Worm (Caenorhabditis elegans): ENCODE data around the gene itsn-1.

itsn-1 gene

DNA sequence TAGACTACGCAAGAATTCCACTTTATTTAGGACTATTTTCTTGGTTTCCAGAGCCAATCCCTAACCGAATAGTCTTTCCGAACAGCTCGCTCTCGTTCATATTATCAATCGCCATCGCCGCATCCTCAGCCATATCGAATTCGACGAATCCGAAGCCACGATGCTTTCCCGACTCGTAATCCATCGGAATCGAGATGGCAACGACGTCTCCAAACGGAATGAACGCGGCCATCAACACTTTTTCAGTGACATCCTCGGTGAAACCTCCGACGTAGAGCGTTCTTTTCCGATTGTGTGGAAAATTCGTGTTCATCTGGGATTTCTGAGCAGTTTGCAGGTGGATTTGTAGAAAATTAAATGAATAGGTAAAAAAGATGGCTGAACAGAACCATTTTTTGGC, 3.1 kb upstream of the itsn-1 start, which contains the start of gene cyn-13 (continued):
- TF ChIP-seq hsf-1 (GFP tag; IDR thresholded peaks at IDR 0.05) (no peak), pbrm-1 (GFP tag; IDR thresholded peaks at IDR 0.05) (no peak), gei-17 (GFP tag; optimal IDR thresholded peaks at IDR 0.05) (no peak), sdz-38 (tag; optimal IDR thresholded peaks at IDR 0.05) (no peak), unc-130 (GFP tag; optimal IDR thresholded peaks at IDR 0.05) (no peak), attf-6 (GFP tag; IDR thresholded peaks at IDR 0.05) (peak; percentile 60), D2030.7 (GFP tag; IDR thresholded peaks at IDR 0.05) (no peak), rpc-1 (optimal IDR thresholded peaks at IDR 0.05) (no peak), rpc-1 (tag; optimal IDR thresholded peaks at IDR 0.05) (no peak), K12H6.12 (tag; optimal IDR thresholded peaks at IDR 0.05) (no peak), ztf-26 (tag; optimal IDR thresholded peaks at IDR 0.05) (no peak), lsl-1 (GFP tag; optimal IDR thresholded peaks at IDR 0.05) (no peak), K11D2.4 (GFP tag; IDR thresholded peaks at IDR 0.05) (no peak), egl-44 (GFP tag; IDR thresholded peaks at IDR 0.05) (no peak), hmg-20 (GFP tag; IDR thresholded peaks at IDR 0.05) (no peak), mcd-1 (GFP tag; IDR thresholded peaks at IDR 0.05) (0 out of 2 replicates have a peak, but pooled peaks have one; percentile 20), dpl-1 (GFP tag; optimal IDR thresholded peaks at IDR 0.05) (no peak), madf-10 (tag; optimal IDR thresholded peaks at IDR 0.05) (no peak), him-1 (tag; optimal IDR thresholded peaks at IDR 0.05) (no peak), nhr-90 (tag; optimal IDR thresholded peaks at IDR 0.05) (no peak), rcor-1 (GFP tag; IDR thresholded peaks at IDR 0.05) (no peak), F57C9.4 (tag; optimal IDR thresholded peaks at IDR 0.05) (no peak), zfh-2 (GFP tag; conservative IDR thresholded peaks at IDR 0.05) (no peak), ekl-4 (GFP tag; IDR thresholded peaks at IDR 0.05) (peak; percentile 48; the same call in 1 of the 2 replicates), egrh-3 (GFP tag; IDR thresholded peaks at IDR 0.05) (no peak), T07F8.4 (tag; optimal IDR thresholded peaks at IDR 0.05) (no peak), ceh-79 (tag; optimal IDR thresholded peaks at IDR 0.05) (no peak), ztf-18 (tag; optimal IDR thresholded peaks at IDR 0.05) (no peak), ceh-91 (GFP tag; IDR thresholded peaks at IDR 0.05) (no peak), madf-6 (GFP tag; IDR thresholded peaks at IDR 0.05) (peak; percentile 25; the same call in 1 of the 2 replicates), ccch-3 (GFP tag; optimal IDR thresholded peaks at IDR 0.05) (no peak), chd-7 (tag; optimal IDR thresholded peaks at IDR 0.05) (no peak), nhr-179 (tag; optimal IDR thresholded peaks at IDR 0.05) (no peak), hrde-1 (tag; optimal IDR thresholded peaks at IDR 0.05; ENCODE audit: borderline replicate concordance) (peak; percentile 54), Y67H2A.10 (GFP tag; conservative IDR thresholded peaks at IDR 0.05) (no peak), F39B2.1 (GFP tag; IDR thresholded peaks at IDR 0.05) (no peak), egl-18 (GFP tag; IDR thresholded peaks at IDR 0.05) (no peak), F22D6.2 (tag; optimal IDR thresholded peaks at IDR 0.05) (no peak), tbx-9 (tag; optimal IDR thresholded peaks at IDR 0.05; ENCODE audit: borderline replicate concordance) (no peak)

DNA sequence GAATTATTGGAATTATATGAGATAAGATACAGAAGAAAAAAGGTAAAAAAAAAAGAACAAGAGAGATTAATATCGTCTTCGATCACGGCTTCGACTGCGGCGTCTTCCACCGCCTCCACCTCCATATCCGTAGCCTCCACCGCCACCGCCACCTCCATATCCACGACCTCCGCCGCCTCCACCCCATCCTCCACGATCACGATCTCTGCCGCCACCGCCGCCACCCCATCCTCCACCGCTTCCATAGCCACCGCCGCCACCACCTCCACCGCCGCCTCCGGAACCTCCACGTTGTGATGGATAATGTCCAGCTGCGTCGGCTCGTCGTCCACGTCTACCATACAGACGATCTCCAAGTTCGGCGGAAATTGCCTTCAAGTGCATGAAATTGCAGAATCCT, 2.7 kb upstream of the itsn-1 start:
- TF ChIP-seq zfh-2 (GFP tag; conservative IDR thresholded peaks at IDR 0.05) (peak; percentile 68; the same call in 1 of the 2 replicates), nhr-90 (tag; optimal IDR thresholded peaks at IDR 0.05) (no peak), egrh-3 (GFP tag; IDR thresholded peaks at IDR 0.05) (peak; percentile 94), lir-1 (GFP tag; conservative IDR thresholded peaks at IDR 0.05) (no peak), aptf-3 (GFP tag; IDR thresholded peaks at IDR 0.05) (0 out of 2 replicates have a peak, but pooled peaks have one; percentile 20)
